Fruit fly (Drosophila melanogaster): ENCODE measurements around the gene I-t.
A peak's percentile ranks its signal among the peaks of the same experiment; 100 is the strongest.

The I-t gene

dm6 chr3R:11657786-11658193, 46.0 kb upstream of the I-t start (continued):
- TF ChIP-seq B-H2 (GFP tag; optimal IDR thresholded peaks at IDR 0.05) = no peak
- no peak for TF ChIP-seq CG3065 (GFP tag; optimal IDR thresholded peaks at IDR 0.05)
- TF ChIP-seq CG10321 (GFP tag; IDR thresholded peaks at IDR 0.05) = no peak
- no peak for TF ChIP-seq GATAe (GFP tag; conservative IDR thresholded peaks at IDR 0.05)
- peak; percentile 38 for TF ChIP-seq vfl (GFP tag; optimal IDR thresholded peaks at IDR 0.05)
- no peak for TF ChIP-seq NK7.1 (GFP tag; optimal IDR thresholded peaks at IDR 0.05)
- TF ChIP-seq emc (GFP tag; optimal IDR thresholded peaks at IDR 0.05) = no peak
- TF ChIP-seq E2f2 (GFP tag; IDR thresholded peaks at IDR 0.05) = no peak
- TF ChIP-seq ro (GFP tag; IDR thresholded peaks at IDR 0.05) = no peak
- no peak for TF ChIP-seq CG1529 (GFP tag; optimal IDR thresholded peaks at IDR 0.05)
- TF ChIP-seq psq (GFP tag; optimal IDR thresholded peaks at IDR 0.05) = no peak
- peak; percentile 35; the same call in 1 of the 3 replicates for TF ChIP-seq dysf (GFP tag; IDR thresholded peaks at IDR 0.05)
- no peak for TF ChIP-seq Abd-B (GFP tag; optimal IDR thresholded peaks at IDR 0.05)
- peak; percentile 23 for TF ChIP-seq CG30403 (GFP tag; optimal IDR thresholded peaks at IDR 0.05)
- TF ChIP-seq D19B (GFP tag; optimal IDR thresholded peaks at IDR 0.05) = no peak
- no peak for TF ChIP-seq peb (GFP tag; IDR thresholded peaks at IDR 0.05)
- peak; percentile 12 for TF ChIP-seq ATbp (GFP tag; optimal IDR thresholded peaks at IDR 0.05)
- no peak for TF ChIP-seq NFAT (GFP tag; IDR thresholded peaks at IDR 0.05)
- no peak for TF ChIP-seq CG6765 (GFP tag; optimal IDR thresholded peaks at IDR 0.05)
- no peak for TF ChIP-seq esg (GFP tag; conservative IDR thresholded peaks at IDR 0.05)
- TF ChIP-seq Chrac-16 (GFP tag; optimal IDR thresholded peaks at IDR 0.05) = peak; percentile 36
- TF ChIP-seq gro (GFP tag; optimal IDR thresholded peaks at IDR 0.05) = peak; percentile 44
- no peak for TF ChIP-seq gce (GFP tag; IDR thresholded peaks at IDR 0.05)
- 0 out of 2 replicates have a peak, but pooled peaks have one; percentile 41 for TF ChIP-seq CG11247 (GFP tag; IDR thresholded peaks at IDR 0.05)
- TF ChIP-seq HLH54F (GFP tag; optimal IDR thresholded peaks at IDR 0.05) = peak; percentile 32
- TF ChIP-seq salm (tag; optimal IDR thresholded peaks at IDR 0.05) = no peak
- TF ChIP-seq fu2 (GFP tag; optimal IDR thresholded peaks at IDR 0.05) = no peak
- TF ChIP-seq zfh2 (GFP tag; optimal IDR thresholded peaks at IDR 0.05) = peak; percentile 52
- no peak for TF ChIP-seq hkb (optimal IDR thresholded peaks at IDR 0.05)
- peak; percentile 39; the same call in 1 of the 2 replicates for TF ChIP-seq hkb (GFP tag; IDR thresholded peaks at IDR 0.05)
- peak; percentile 84 for TF ChIP-seq nom (GFP tag; optimal IDR thresholded peaks at IDR 0.05)
- TF ChIP-seq ash1 (GFP tag; optimal IDR thresholded peaks at IDR 0.05) = no peak
- TF ChIP-seq gt (GFP tag; IDR thresholded peaks at IDR 0.05) = no peak
- TF ChIP-seq ttk (GFP tag; IDR thresholded peaks at IDR 0.05) = no peak
- peak; percentile 40 for TF ChIP-seq Hmr (GFP tag; optimal IDR thresholded peaks at IDR 0.05)
- TF ChIP-seq Oaz (GFP tag; IDR thresholded peaks at IDR 0.05) = no peak
- TF ChIP-seq Ssrp (tag; optimal IDR thresholded peaks at IDR 0.05) = no peak
- TF ChIP-seq zen (tag; optimal IDR thresholded peaks at IDR 0.05) = no peak
- no peak for TF ChIP-seq odd (GFP tag; optimal IDR thresholded peaks at IDR 0.05)
- no peak for TF ChIP-seq CG7556 (GFP tag; optimal IDR thresholded peaks at IDR 0.05)
- no peak for TF ChIP-seq CG8290 (GFP tag; optimal IDR thresholded peaks at IDR 0.05)
- peak in 1 of 2 experiments; percentile 45 for TF ChIP-seq CG8290 (tag; optimal IDR thresholded peaks at IDR 0.05)
- TF ChIP-seq CG8359 (GFP tag; optimal IDR thresholded peaks at IDR 0.05; ENCODE audit: borderline replicate concordance) = no peak
- peak; percentile 29 for TF ChIP-seq CoRest (tag; optimal IDR thresholded peaks at IDR 0.05)
- TF ChIP-seq Rfx (GFP tag; IDR thresholded peaks at IDR 0.05) = peak; percentile 79
- TF ChIP-seq sisA (GFP tag; IDR thresholded peaks at IDR 0.05) = no peak
- no peak for TF ChIP-seq CG2875 (GFP tag; optimal IDR thresholded peaks at IDR 0.05)
- no peak for TF ChIP-seq Ets97D (GFP tag; optimal IDR thresholded peaks at IDR 0.05)
- TF ChIP-seq CG5180 (GFP tag; optimal IDR thresholded peaks at IDR 0.05) = no peak
- TF ChIP-seq CG11398 (GFP tag; optimal IDR thresholded peaks at IDR 0.05) = no peak
- no peak for TF ChIP-seq ssp (GFP tag; IDR thresholded peaks at IDR 0.05)
- TF ChIP-seq CG10543 (GFP tag; optimal IDR thresholded peaks at IDR 0.05) = peak; percentile 9
- no peak for TF ChIP-seq CG12744 (GFP tag; optimal IDR thresholded peaks at IDR 0.05)
